Fruit fly (Drosophila melanogaster) whole organism, embryonic: ENCODE results near the gene wit.

Source experiments
- Awh ChIP-seq: fragments of 200-800 bp; sonication (Bioruptor generic); IDR thresholded peaks from 2 replicates; pipeline ENCODE4, ENCODE4 v1.3.6; 2022; ENCODE audit warnings: missing biosample characterization, missing genetic modification characterization
- CG11085 ChIP-seq: fragments of 200-800 bp; sonication (Bioruptor generic); IDR thresholded peaks from 2 replicates; pipeline ENCODE4 v1.3.6; 2022; ENCODE audit warnings: missing biosample characterization, missing genetic modification characterization
- CG14667 ChIP-seq: fragments of 200-800 bp; sonication (Bioruptor generic); IDR thresholded peaks from 2 replicates; pipeline ENCODE4 v1.3.6; 2022; ENCODE audit warnings: missing biosample characterization, missing genetic modification characterization
- CG15269 ChIP-seq: fragments of 200-800 bp; sonication (Bioruptor generic); optimal IDR thresholded peaks from 2 replicates; lab custom pipeline; 2018; ENCODE audit warnings: missing biosample characterization, mild to moderate bottlenecking, missing genetic modification characterization, moderate library complexity
- CG1603 ChIP-seq: fragments of 200-800 bp; sonication (Bioruptor generic); optimal IDR thresholded peaks from 2 replicates; lab custom pipeline; 2019; ENCODE audit warnings: missing biosample characterization, mild to moderate bottlenecking, missing genetic modification characterization, moderate library complexity
- CG17568 ChIP-seq: fragments of 200-800 bp; sonication (Bioruptor generic); optimal IDR thresholded peaks from 2 replicates; lab custom pipeline; 2018; ENCODE audit warnings: missing biosample characterization, mild to moderate bottlenecking, missing genetic modification characterization, moderate library complexity
- CG18764 ChIP-seq: fragments of 200-800 bp; sonication (Bioruptor generic); optimal IDR thresholded peaks from 3 replicates; lab custom pipeline; 2016; ENCODE audit warnings: missing biosample characterization, missing genetic modification characterization
- CG30020 ChIP-seq: fragments of 200-800 bp; optimal IDR thresholded peaks from 2 replicates; lab custom pipeline; 2019; ENCODE audit warnings: missing biosample characterization, mild to moderate bottlenecking, missing genetic modification characterization, moderate library complexity
- CG33213 ChIP-seq: fragments of 200-800 bp; sonication (Bioruptor generic); optimal IDR thresholded peaks from 3 replicates; lab custom pipeline; 2016; ENCODE audit warnings: missing biosample characterization, missing genetic modification characterization
- CG4404 ChIP-seq: fragments of 200-800 bp; sonication (Bioruptor generic); IDR thresholded peaks from 2 replicates; pipeline ENCODE4 v1.3.6; 2022; ENCODE audit warnings: missing biosample characterization, missing genetic modification characterization
- CG4854 ChIP-seq: fragments of 200-800 bp; sonication (Bioruptor generic); optimal IDR thresholded peaks from 2 replicates; lab custom pipeline; 2016; ENCODE audit warnings: missing biosample characterization, missing genetic modification characterization, inconsistent platforms
- CG6689 ChIP-seq: fragments of 200-800 bp; sonication (Bioruptor generic); IDR thresholded peaks from 2 replicates; pipeline ENCODE4 v1.3.6; 2022; ENCODE audit warnings: missing biosample characterization, missing genetic modification characterization
- CG7271 ChIP-seq: fragments of 200-800 bp; sonication (Bioruptor generic); optimal IDR thresholded peaks from 2 replicates; lab custom pipeline; 2018; ENCODE audit warnings: missing biosample characterization, mild to moderate bottlenecking, missing genetic modification characterization, moderate library complexity
- CG8281 ChIP-seq: fragments of 200-800 bp; sonication (Bioruptor generic); optimal IDR thresholded peaks from 2 replicates; lab custom pipeline; 2018; ENCODE audit warnings: missing biosample characterization, mild to moderate bottlenecking, missing genetic modification characterization, moderate library complexity
- CG8765 ChIP-seq: fragments of 200-800 bp; sonication (Bioruptor generic); IDR thresholded peaks from 2 replicates; pipeline ENCODE4 v1.3.6; 2022; ENCODE audit warnings: missing biosample characterization, missing genetic modification characterization
- CG9609 ChIP-seq: fragments of 200-800 bp; sonication (Bioruptor generic); optimal IDR thresholded peaks from 3 replicates; lab custom pipeline; 2016; ENCODE audit warnings: missing biosample characterization, missing genetic modification characterization
- Chrac-16 ChIP-seq: fragments of 200-800 bp; sonication (Bioruptor generic); optimal IDR thresholded peaks from 3 replicates; lab custom pipeline; 2016; ENCODE audit warnings: missing biosample characterization, missing genetic modification characterization
- Dfd ChIP-seq, 2 experiments: fragments of >200 bp; optimal IDR thresholded peaks; 2 replicates each; lab custom pipeline; 2017; ENCODE audit warnings: missing biosample characterization in 2 of 2, missing genetic modification characterization in 2 of 2
- E2f1 ChIP-seq: fragments of 200-800 bp; sonication (Bioruptor generic); IDR thresholded peaks from 2 replicates; pipeline ENCODE4 v1.3.6; 2022; ENCODE audit warnings: missing biosample characterization, missing genetic modification characterization
- Fer3 ChIP-seq: fragments of 200-800 bp; sonication (Bioruptor generic); optimal IDR thresholded peaks from 2 replicates; lab custom pipeline; 2018; ENCODE audit warnings: missing biosample characterization, mild to moderate bottlenecking, missing genetic modification characterization, moderate library complexity
- H15 ChIP-seq: fragments of 200-800 bp; sonication (Bioruptor generic); IDR thresholded peaks from 3 replicates; pipeline ENCODE4 v1.3.6; 2022; ENCODE audit warnings: missing biosample characterization, missing genetic modification characterization
- Hey ChIP-seq: fragments of 200-800 bp; sonication (Bioruptor generic); optimal IDR thresholded peaks from 3 replicates; lab custom pipeline; 2018; ENCODE audit warnings: missing biosample characterization, mild to moderate bottlenecking, missing genetic modification characterization
- Hr3 ChIP-seq: fragments of 200-800 bp; sonication (Bioruptor generic); optimal IDR thresholded peaks from 3 replicates; lab custom pipeline; 2016; ENCODE audit warnings: missing biosample characterization, missing genetic modification characterization
- Lpt ChIP-seq: fragments of >200 bp; optimal IDR thresholded peaks from 2 replicates; lab custom pipeline; 2018; ENCODE audit warnings: missing biosample characterization, missing genetic modification characterization
- NC2β ChIP-seq: fragments of 200-800 bp; sonication (Bioruptor generic); optimal IDR thresholded peaks from 2 replicates; lab custom pipeline; 2016; ENCODE audit warnings: missing biosample characterization, missing genetic modification characterization
- NFAT ChIP-seq: fragments of 200-800 bp; sonication (Bioruptor generic); IDR thresholded peaks from 2 replicates; pipeline ENCODE4 v1.3.6; 2022; ENCODE audit warnings: missing biosample characterization, missing genetic modification characterization
- Nf-YB ChIP-seq: fragments of 200-800 bp; sonication (Bioruptor generic); optimal IDR thresholded peaks from 3 replicates; lab custom pipeline; 2019; ENCODE audit warnings: missing biosample characterization, mild to moderate bottlenecking, missing genetic modification characterization, moderate library complexity
- Poxn ChIP-seq: fragments of 200-800 bp; sonication (Bioruptor generic); IDR thresholded peaks from 2 replicates; pipeline ENCODE4 v1.3.6; 2022; ENCODE audit warnings: missing biosample characterization, missing genetic modification characterization
- Taf1 ChIP-seq: fragments of 200-800 bp; sonication (Bioruptor generic); IDR thresholded peaks from 2 replicates; pipeline ENCODE4 v1.3.6; 2022; ENCODE audit warnings: missing biosample characterization, missing genetic modification characterization
- Xrp1 ChIP-seq: fragments of 200-800 bp; sonication (Bioruptor generic); IDR thresholded peaks from 2 replicates; pipeline ENCODE4 v1.3.6; 2022; ENCODE audit warnings: missing biosample characterization, missing genetic modification characterization
- al ChIP-seq: fragments of 200-800 bp; sonication (Bioruptor generic); IDR thresholded peaks from 2 replicates; pipeline ENCODE4 v1.3.6; 2022; ENCODE audit warnings: missing biosample characterization, missing genetic modification characterization
- ase ChIP-seq: fragments of 200-800 bp; sonication (Bioruptor generic); IDR thresholded peaks from 3 replicates; pipeline ENCODE4 v1.3.6; 2022; ENCODE audit warnings: missing biosample characterization, missing genetic modification characterization
- dysf ChIP-seq: fragments of 200-800 bp; sonication (Bioruptor generic); IDR thresholded peaks from 3 replicates; pipeline ENCODE4 v1.3.6; 2022; ENCODE audit warnings: missing biosample characterization, missing genetic modification characterization
- fru ChIP-seq: fragments of >200 bp; optimal IDR thresholded peaks from 2 replicates; lab custom pipeline; 2017
- gcm ChIP-seq: fragments of 200-800 bp; sonication (Bioruptor generic); optimal IDR thresholded peaks from 2 replicates; lab custom pipeline; 2019; ENCODE audit warnings: missing biosample characterization, mild to moderate bottlenecking, missing genetic modification characterization, moderate library complexity
- gem ChIP-seq: fragments of 200-800 bp; sonication (Bioruptor generic); optimal IDR thresholded peaks from 2 replicates; lab custom pipeline; 2019; ENCODE audit warnings: missing biosample characterization, mild to moderate bottlenecking, missing genetic modification characterization, moderate library complexity
- hth ChIP-seq: fragments of >200 bp; optimal IDR thresholded peaks from 2 replicates; lab custom pipeline; 2017; ENCODE audit warnings: inconsistent platforms
- lilli ChIP-seq: fragments of 200-800 bp; sonication (Bioruptor generic); optimal IDR thresholded peaks from 3 replicates; lab custom pipeline; 2016; ENCODE audit warnings: missing biosample characterization, missing genetic modification characterization
- lov ChIP-seq, 2 experiments: fragments of 200-800 bp in 1 of 2; fragments of >200 bp in 1 of 2; sonication (Bioruptor generic) in 1 of 2; IDR thresholded peaks in 1 of 2; optimal IDR thresholded peaks in 1 of 2; 2 replicates in 1 of 2; 3 replicates in 1 of 2; pipeline versions ENCODE4 v1.3.6 to Lab custom; 2017 to 2022; ENCODE audit warnings: missing biosample characterization in 1 of 2, missing genetic modification characterization in 1 of 2
- mld ChIP-seq: fragments of 200-800 bp; sonication (Bioruptor generic); IDR thresholded peaks from 3 replicates; pipeline ENCODE4 v1.3.6; 2022; ENCODE audit warnings: missing biosample characterization, missing genetic modification characterization; ENCODE audit not compliant: partially characterized antibody
- nau ChIP-seq: fragments of 200-800 bp; sonication (Bioruptor generic); optimal IDR thresholded peaks from 3 replicates; lab custom pipeline; 2017; ENCODE audit warnings: missing biosample characterization, mild to moderate bottlenecking, missing genetic modification characterization, missing genetic modification reagents
- nmo ChIP-seq: fragments of 200-800 bp; sonication (Bioruptor generic); optimal IDR thresholded peaks from 2 replicates; lab custom pipeline; 2018; ENCODE audit warnings: missing biosample characterization, mild to moderate bottlenecking, missing genetic modification characterization, moderate library complexity
- onecut ChIP-seq: fragments of 200-800 bp; sonication (Bioruptor generic); IDR thresholded peaks from 2 replicates; pipeline ENCODE4 v1.3.6; 2022; ENCODE audit warnings: missing biosample characterization, missing genetic modification characterization
- peb ChIP-seq: fragments of 200-800 bp; sonication (Bioruptor generic); IDR thresholded peaks from 2 replicates; pipeline ENCODE4 v1.3.6; 2022; ENCODE audit warnings: missing biosample characterization, missing genetic modification characterization
- pros ChIP-seq: fragments of 200-800 bp; sonication (Bioruptor generic); optimal IDR thresholded peaks from 3 replicates; lab custom pipeline; 2019; ENCODE audit warnings: missing biosample characterization, mild to moderate bottlenecking, missing genetic modification characterization, moderate library complexity
- repo ChIP-seq: fragments of 200-800 bp; sonication (Bioruptor generic); optimal IDR thresholded peaks from 2 replicates; lab custom pipeline; 2016; ENCODE audit warnings: missing biosample characterization, missing genetic modification characterization
- sr ChIP-seq: fragments of 200-800 bp; sonication (Bioruptor generic); IDR thresholded peaks from 3 replicates; pipeline ENCODE4 v1.3.6; 2022; ENCODE audit warnings: missing biosample characterization, missing genetic modification characterization
- ttk ChIP-seq: fragments of 200-800 bp; sonication (Bioruptor generic); IDR thresholded peaks from 2 replicates; pipeline ENCODE4 v2.1.2; 2022; ENCODE audit warnings: missing biosample characterization, missing genetic modification characterization
- unc-4 ChIP-seq: fragments of 200-800 bp; sonication (Bioruptor generic); IDR thresholded peaks from 2 replicates; pipeline ENCODE4 v1.3.6; 2022; ENCODE audit warnings: missing biosample characterization, missing genetic modification characterization; ENCODE audit not compliant: partially characterized antibody
- vnd ChIP-seq: fragments of 200-800 bp; sonication (Bioruptor generic); IDR thresholded peaks from 3 replicates; pipeline ENCODE4 v1.3.6; 2022; ENCODE audit warnings: missing biosample characterization, missing genetic modification characterization; ENCODE audit not compliant: partially characterized antibody
- zf30C ChIP-seq: fragments of 200-800 bp; sonication (Bioruptor generic); optimal IDR thresholded peaks from 3 replicates; lab custom pipeline; 2018; ENCODE audit warnings: missing biosample characterization, mild to moderate bottlenecking, missing genetic modification characterization

The wit gene

dm6 chr3L:4102496-4103257, 31.2 kb upstream of the wit start, which contains the start of gene CG14995 (continued):
- TF ChIP-seq peb (GFP tag; lab: Robert Waterston, UW), result no peak
- TF ChIP-seq CG4854 (GFP tag; lab: Kevin White, UChicago), result no peak
- TF ChIP-seq CG14667 (GFP tag; lab: Robert Waterston, UW), result no peak
- TF ChIP-seq vnd (GFP tag; lab: Robert Waterston, UW), result peak; percentile 63; the same call in 2 of the 3 replicates
- no peak for TF ChIP-seq nmo
- TF ChIP-seq hth (lab: Kevin White, UChicago), result no peak
- no peak for TF ChIP-seq CG1603
- TF ChIP-seq ase (GFP tag; lab: Robert Waterston, UW), result no peak
- TF ChIP-seq CG4404, result no peak
- TF ChIP-seq Hr3 (GFP tag; lab: Kevin White, UChicago), result no peak
- TF ChIP-seq lov (optimal IDR thresholded peaks at IDR 0.05; lab: Kevin White, UChicago), result no peak
- no peak for TF ChIP-seq lov (GFP tag; IDR thresholded peaks at IDR 0.05; lab: Robert Waterston, UW)
- TF ChIP-seq Taf1 (GFP tag; lab: Robert Waterston, UW), result no peak
- no peak for TF ChIP-seq NFAT
- peak; percentile 72 for TF ChIP-seq nau (GFP tag; lab: Kevin White, UChicago)
- no peak for TF ChIP-seq zf30C (GFP tag; lab: Kevin White, UChicago)
- TF ChIP-seq CG9609 (GFP tag; lab: Kevin White, UChicago), result no peak
- TF ChIP-seq Dfd (GFP tag; optimal IDR thresholded peaks at IDR 0.05; lab: Kevin White, UChicago), result no peak
- TF ChIP-seq E2f1, result no peak
- TF ChIP-seq Fer3 (tag; lab: Kevin White, UChicago), result no peak
- no peak for TF ChIP-seq repo
- TF ChIP-seq Lpt, result no peak
- TF ChIP-seq CG18764, result no peak
- no peak for TF ChIP-seq gcm
- no peak for TF ChIP-seq sr (GFP tag; lab: Robert Waterston, UW)
- no peak for TF ChIP-seq CG33213 (GFP tag; lab: Kevin White, UChicago)
- no peak for TF ChIP-seq CG7271 (tag; lab: Kevin White, UChicago)
- TF ChIP-seq Awh, result no peak
- no peak for TF ChIP-seq CG8281
- no peak for TF ChIP-seq al (GFP tag; lab: Robert Waterston, UW)
- no peak; the same call in 2 of the 3 replicates for TF ChIP-seq dysf (GFP tag; lab: Robert Waterston, UW)
- TF ChIP-seq gem (tag; lab: Kevin White, UChicago), result no peak
- TF ChIP-seq unc-4 (GFP tag; lab: Robert Waterston, UW), result peak; percentile 72
- no peak for TF ChIP-seq lilli (GFP tag; lab: Kevin White, UChicago)
- no peak for TF ChIP-seq fru (lab: Kevin White, UChicago)
- no peak for TF ChIP-seq CG30020
- no peak for TF ChIP-seq CG15269
- no peak for TF ChIP-seq Poxn (GFP tag; lab: Robert Waterston, UW)
- no peak for TF ChIP-seq onecut
- no peak for TF ChIP-seq CG11085 (GFP tag; lab: Robert Waterston, UW)
- no peak for TF ChIP-seq Nf-YB
- TF ChIP-seq H15 (GFP tag; lab: Robert Waterston, UW), result no peak
- no peak for TF ChIP-seq NC2β (GFP tag; lab: Kevin White, UChicago)
- TF ChIP-seq Xrp1 (GFP tag; lab: Robert Waterston, UW), result no peak
- no peak for TF ChIP-seq Hey
- TF ChIP-seq CG8765 (GFP tag; lab: Robert Waterston, UW), result no peak
- TF ChIP-seq mld (GFP tag; lab: Robert Waterston, UW), result no peak
- no peak for TF ChIP-seq pros
- no peak for TF ChIP-seq ttk (GFP tag; lab: Robert Waterston, UW)
- TF ChIP-seq CG17568 (GFP tag; lab: Kevin White, UChicago), result peak; percentile 37
- TF ChIP-seq CG6689, result no peak
- TF ChIP-seq Chrac-16 (GFP tag; lab: Kevin White, UChicago), result no peak
